Worm (Caenorhabditis elegans): ENCODE measurements around the gene smap-1.
A peak's percentile ranks its signal among the peaks of the same experiment; 100 is the strongest.

Gene smap-1

ce11 chrIII:10739455-10739854, at the start of gene smap-1:
TSS of gene smap-1 (minus strand) at chrIII:10739792.
- TF ChIP-seq unc-62 (GFP tag; optimal IDR thresholded peaks at IDR 0.05 in 1 of 2) (peak in 1 of 2 experiments; percentile 56), unc-62 (tag; optimal IDR thresholded peaks at IDR 0.05) (no peak), pha-4 (GFP tag; IDR thresholded peaks at IDR 0.05) (no peak), pha-4 (tag; optimal IDR thresholded peaks at IDR 0.05) (no peak)

DNA sequence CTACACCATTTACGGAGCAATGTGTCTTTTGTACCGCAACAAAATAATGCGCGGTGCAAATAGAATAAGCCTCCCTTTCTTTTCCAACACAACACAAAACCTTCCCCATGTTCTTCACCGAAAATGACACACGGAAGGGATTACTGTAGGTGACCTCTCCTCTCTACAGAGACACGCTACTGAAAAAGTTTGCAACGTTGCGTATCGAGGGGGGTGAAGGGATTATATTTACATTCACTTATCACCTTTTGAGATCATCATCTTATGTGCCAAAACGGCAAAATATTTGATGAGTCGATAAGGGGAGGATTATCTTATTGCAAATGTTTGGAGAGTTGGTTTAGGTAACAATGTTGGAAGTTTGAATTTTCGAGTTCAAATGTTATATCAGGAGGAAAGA, 43.5 kb upstream of the smap-1 start:
- TF ChIP-seq madf-9 (GFP tag; conservative IDR thresholded peaks at IDR 0.05), result no peak

DNA sequence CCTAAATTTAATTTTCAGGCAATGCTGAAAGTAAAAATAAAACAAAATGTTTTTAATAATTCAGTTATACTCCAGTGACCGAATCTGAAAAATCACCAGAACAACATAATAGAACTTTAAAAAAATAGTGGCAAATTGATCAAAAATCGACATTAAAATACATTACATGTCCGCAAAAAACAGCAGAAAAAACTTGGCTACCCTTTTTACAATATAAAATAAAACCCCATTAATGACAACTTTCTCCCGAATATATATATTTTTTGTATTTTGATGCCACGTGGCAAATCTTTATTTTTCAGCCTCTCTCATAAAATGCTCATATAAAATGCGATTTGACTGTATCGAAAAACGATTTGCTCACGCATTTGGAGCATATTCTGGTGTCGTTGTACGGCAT, 42.0 kb upstream of the smap-1 start, which contains the start of gene ptr-19:
Gene ptr-19, plus strand, starts transcription at position 301 of the 400 bp plus-strand sequence.
- no peak for TF ChIP-seq dmd-9 (GFP tag; IDR thresholded peaks at IDR 0.05)
- no peak for TF ChIP-seq set-16 (GFP tag; IDR thresholded peaks at IDR 0.05)
- no peak for TF ChIP-seq mes-2 (tag; optimal IDR thresholded peaks at IDR 0.05; ENCODE audit: poor library complexity, severe bottlenecking)
- no peak for TF ChIP-seq F10B5.3 (tag; optimal IDR thresholded peaks at IDR 0.05)
- no peak for TF ChIP-seq saeg-2 (GFP tag; IDR thresholded peaks at IDR 0.05)
- no peak for TF ChIP-seq ztf-11 (tag; optimal IDR thresholded peaks at IDR 0.05)
- no peak for TF ChIP-seq snpc-1.2 (GFP tag; IDR thresholded peaks at IDR 0.05)
- TF ChIP-seq daf-19 (GFP tag; conservative IDR thresholded peaks at IDR 0.05), result no peak
- no peak for TF ChIP-seq zfp-3 (GFP tag; conservative IDR thresholded peaks at IDR 0.05)
- TF ChIP-seq mxl-2 (GFP tag; conservative IDR thresholded peaks at IDR 0.05), result no peak
- no peak for TF ChIP-seq tra-1 (GFP tag; IDR thresholded peaks at IDR 0.05)
- TF ChIP-seq hmg-1.1 (GFP tag; IDR thresholded peaks at IDR 0.05), result no peak

DNA sequence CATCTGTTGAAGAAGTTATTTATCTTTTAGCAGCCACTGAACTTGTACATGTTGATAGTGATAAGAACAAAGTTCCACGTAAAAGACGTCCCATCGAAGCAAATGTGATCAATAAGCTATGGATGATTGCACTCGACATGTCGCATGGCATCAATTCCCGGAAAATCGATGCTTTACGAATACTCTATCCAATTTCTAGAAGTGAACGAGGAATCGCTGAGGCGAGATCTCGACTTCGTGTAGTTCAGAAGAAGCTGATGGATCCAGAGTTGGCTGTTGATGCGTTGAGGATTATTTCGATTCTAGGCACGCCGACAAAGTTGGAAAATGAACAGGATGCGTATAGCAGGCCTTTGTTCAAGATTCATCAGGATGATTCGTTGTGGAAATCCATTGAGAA, 30.1 kb upstream of the smap-1 start:
- TF ChIP-seq aha-1 (tag) (peak; percentile 79), lsy-2 (tag; optimal IDR thresholded peaks at IDR 0.05) (no peak), unc-62 (GFP tag; optimal IDR thresholded peaks at IDR 0.05 in 1 of 2) (peak in 1 of 2 experiments; percentile 58), unc-62 (tag; optimal IDR thresholded peaks at IDR 0.05) (no peak), ceh-28 (tag; optimal IDR thresholded peaks at IDR 0.05) (no peak), fos-1 (tag; optimal IDR thresholded peaks at IDR 0.05) (no peak), tag-97 (GFP tag; IDR thresholded peaks at IDR 0.05) (no peak)

ce11 chrIII:10763032-10763431, 23.4 kb upstream of the smap-1 start, which contains the start of gene dpy-28:
TSS of gene dpy-28 (plus strand) at chrIII:10763131.
- peak; percentile 34 for TF ChIP-seq mep-1 (tag; optimal IDR thresholded peaks at IDR 0.05)
- peak; percentile 70 for TF ChIP-seq ama-1 (optimal IDR thresholded peaks at IDR 0.05)
- TF ChIP-seq ZK546.5 (tag; optimal IDR thresholded peaks at IDR 0.05), result no peak
- no peak for TF ChIP-seq F44E2.7 (GFP tag; IDR thresholded peaks at IDR 0.05)
- TF ChIP-seq aha-1 (tag), result peak; percentile 81
- no peak for TF ChIP-seq saeg-2 (GFP tag; IDR thresholded peaks at IDR 0.05)
- TF ChIP-seq daf-16 (GFP tag; optimal IDR thresholded peaks at IDR 0.05), result no peak
- TF ChIP-seq daf-16 (tag; optimal IDR thresholded peaks at IDR 0.05), result peak; percentile 20
- TF ChIP-seq jun-1 (tag; optimal IDR thresholded peaks at IDR 0.05), result no peak

DNA sequence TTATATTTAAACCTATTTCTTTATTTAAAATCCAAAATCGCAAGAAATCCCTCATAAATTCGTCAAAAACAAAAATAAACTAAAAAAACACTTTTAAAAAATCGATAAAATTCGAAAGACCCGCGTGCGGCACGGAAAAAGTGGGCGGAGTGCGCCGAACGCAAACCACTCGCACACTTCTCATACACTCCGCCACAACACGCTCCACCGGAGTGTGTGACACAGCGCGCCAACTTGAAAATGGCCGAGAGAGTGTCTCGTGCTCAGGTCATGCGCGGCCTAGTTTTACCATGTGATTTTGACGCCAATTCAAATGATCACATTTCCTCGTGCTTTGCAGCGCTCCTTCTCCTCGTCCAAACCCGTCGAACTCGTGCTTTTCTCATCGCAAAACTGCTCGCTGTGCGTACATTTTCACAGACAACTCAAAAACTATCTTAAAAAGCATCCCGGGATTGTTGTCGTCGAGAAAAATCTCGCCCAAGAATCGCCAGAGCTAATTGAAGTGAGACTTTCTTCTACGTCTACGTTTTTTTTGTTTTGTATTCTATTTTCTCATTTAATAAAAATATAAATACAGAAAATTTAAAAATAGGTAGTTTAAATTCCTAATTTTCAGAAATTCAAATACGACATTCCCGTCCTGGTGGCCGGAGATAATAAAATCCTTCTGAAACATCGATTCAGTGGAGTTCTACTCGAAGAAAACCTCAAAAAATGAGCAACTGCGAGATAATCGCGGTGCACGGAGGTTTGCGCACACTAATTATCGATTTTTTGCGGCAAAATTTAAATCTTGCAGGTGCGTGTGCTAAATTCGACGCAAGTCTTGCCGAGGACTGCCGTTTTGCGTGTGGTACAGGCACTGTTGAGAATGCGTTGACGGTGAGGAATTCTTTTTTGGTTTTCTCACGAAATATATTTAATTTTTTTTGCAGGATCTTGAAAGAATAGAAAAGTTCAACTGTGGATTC, 19.7 kb upstream of the smap-1 start, which contains the start of gene tasp-1:
Gene tasp-1, plus strand, starts transcription at position 258 of the 974 bp plus-strand sequence.
- TF ChIP-seq nhr-237 (tag; optimal IDR thresholded peaks at IDR 0.05), result peak; percentile 87
- peak; percentile 99 for TF ChIP-seq lin-38 (GFP tag; IDR thresholded peaks at IDR 0.05)
- TF ChIP-seq nhr-48 (tag; optimal IDR thresholded peaks at IDR 0.05), result peak; percentile 97
- TF ChIP-seq Y48G9A.11 (GFP tag; IDR thresholded peaks at IDR 0.05), result peak; percentile 96
- peak; percentile 100 for TF ChIP-seq dmd-6 (GFP tag; IDR thresholded peaks at IDR 0.05)
- TF ChIP-seq nhr-111 (GFP tag; optimal IDR thresholded peaks at IDR 0.05), result peak; percentile 98
- TF ChIP-seq duxl-1 (tag; optimal IDR thresholded peaks at IDR 0.05; ENCODE audit: poor library complexity), result peak; percentile 98
- TF ChIP-seq R02D3.7 (tag; optimal IDR thresholded peaks at IDR 0.05), result peak; percentile 71
- peak; percentile 80; the same call in 1 of the 2 replicates for TF ChIP-seq zip-11 (GFP tag; IDR thresholded peaks at IDR 0.05)
- peak; percentile 100 for TF ChIP-seq lin-13 (GFP tag; optimal IDR thresholded peaks at IDR 0.05)
- peak; percentile 100 for TF ChIP-seq nhr-42 (GFP tag; IDR thresholded peaks at IDR 0.05)
- peak; percentile 96 for TF ChIP-seq ZK337.2 (GFP tag; IDR thresholded peaks at IDR 0.05)
- peak; percentile 98 for TF ChIP-seq ceh-44 (GFP tag; IDR thresholded peaks at IDR 0.05)

All from whole organism, L4 larva.